Worm (Caenorhabditis elegans) whole organism, L4 larva: ENCODE results near the gene Y22D7AR.3.

Source experiments
- R02D3.7 ChIP-seq: fragments of 150-350 bp; sonication (generic microtip); optimal IDR thresholded peaks from 3 replicates; lab custom pipeline; 2014; ENCODE audit warnings: missing biosample characterization, missing genetic modification characterization
- T20F7.1 ChIP-seq: fragments of 200-800 bp; sonication (Bioruptor generic); optimal IDR thresholded peaks from 2 replicates; lab custom pipeline; 2018; ENCODE audit warnings: mild to moderate bottlenecking, missing genetic modification characterization, missing compliant biosample characterization
- ZK546.5 ChIP-seq, 2 experiments: sonication (generic microtip); optimal IDR thresholded peaks; 2 replicates each; lab custom pipeline; 2017; ENCODE audit warnings: missing biosample characterization in 2 of 2, missing genetic modification characterization in 2 of 2
- aha-1 ChIP-seq: fragments of 150-350 bp; peaks from one replicate; lab custom pipeline; 2014; ENCODE audit warnings: missing biosample characterization, missing genetic modification characterization
- ceh-28 ChIP-seq: fragments of 150-350 bp; optimal IDR thresholded peaks from 2 replicates; lab custom pipeline; 2014; ENCODE audit warnings: missing biosample characterization, missing genetic modification reagents, missing genetic modification characterization
- ceh-32 ChIP-seq: sonication (generic microtip); optimal IDR thresholded peaks from 2 replicates; lab custom pipeline; 2016; ENCODE audit warnings: mild to moderate bottlenecking, missing genetic modification characterization, missing compliant biosample characterization; ENCODE audit not compliant: poor library complexity
- ceh-44 ChIP-seq: fragments of 200-800 bp; sonication (Bioruptor generic); IDR thresholded peaks from 2 replicates; pipeline ENCODE4 v1.3.6; 2022; ENCODE audit warnings: missing genetic modification reagents, missing genetic modification characterization, missing compliant biosample characterization
- ceh-62 ChIP-seq: sonication (generic microtip); optimal IDR thresholded peaks from 2 replicates; lab custom pipeline; 2017; ENCODE audit warnings: missing biosample characterization, missing genetic modification characterization
- ctbp-1 ChIP-seq: fragments of 200-800 bp; sonication (Bioruptor generic); IDR thresholded peaks from 2 replicates; pipeline ENCODE4 v1.3.6; 2022; ENCODE audit warnings: missing genetic modification reagents, missing genetic modification characterization, missing compliant biosample characterization
- daf-12 ChIP-seq: fragments of 150-350 bp; optimal IDR thresholded peaks from 2 replicates; lab custom pipeline; 2014; ENCODE audit warnings: missing biosample characterization, missing genetic modification reagents, missing genetic modification characterization
- daf-16 ChIP-seq, 3 experiments: sonication (generic microtip); optimal IDR thresholded peaks; 2 replicates each; lab custom pipeline; 2016 to 2017; ENCODE audit warnings: missing genetic modification characterization in 3 of 3, missing genetic modification reagents in 3 of 3, mild to moderate bottlenecking in 2 of 3, missing compliant biosample characterization in 2 of 3, missing biosample characterization in 1 of 3, moderate library complexity in 1 of 3
- daf-8 ChIP-seq: fragments of 200-800 bp; sonication (Bioruptor generic); IDR thresholded peaks from 2 replicates; pipeline ENCODE4 v1.3.6; 2022; ENCODE audit warnings: missing genetic modification characterization, missing compliant biosample characterization
- dmd-6 ChIP-seq: fragments of 200-800 bp; sonication (Bioruptor generic); IDR thresholded peaks from 2 replicates; pipeline ENCODE4 v1.3.6; 2022; ENCODE audit warnings: missing genetic modification reagents, missing genetic modification characterization, missing compliant biosample characterization
- dve-1 ChIP-seq: sonication (generic microtip); optimal IDR thresholded peaks from 2 replicates; lab custom pipeline; 2017; ENCODE audit warnings: antibody characterized with exemption, mild to moderate bottlenecking, missing genetic modification characterization, missing compliant biosample characterization; ENCODE audit not compliant: insufficient read depth
- egl-27 ChIP-seq: sonication (generic microtip); optimal IDR thresholded peaks from 3 replicates; lab custom pipeline; 2017; ENCODE audit warnings: missing biosample characterization, missing genetic modification reagents, missing genetic modification characterization
- egl-43 ChIP-seq: fragments of 200-800 bp; sonication (Bioruptor generic); IDR thresholded peaks from 2 replicates; pipeline ENCODE4 v1.3.6; 2022; ENCODE audit warnings: missing genetic modification reagents, missing genetic modification characterization, missing compliant biosample characterization
- lin-13 ChIP-seq: fragments of 150-350 bp; optimal IDR thresholded peaks from 2 replicates; lab custom pipeline; 2014; ENCODE audit warnings: missing biosample characterization, missing genetic modification reagents, missing genetic modification characterization
- lin-15B ChIP-seq: fragments of 150-350 bp; sonication (generic microtip); optimal IDR thresholded peaks from 3 replicates; lab custom pipeline; 2014; ENCODE audit warnings: missing biosample characterization, missing genetic modification characterization
- madf-5 ChIP-seq, 2 experiments: fragments of 200-800 bp; sonication (Bioruptor generic); IDR thresholded peaks; 2 replicates each; pipeline ENCODE4 v1.3.6; 2022; ENCODE audit warnings: missing compliant biosample characterization in 2 of 2, missing genetic modification characterization in 2 of 2
- madf-9 ChIP-seq: fragments of 200-800 bp; sonication (Bioruptor generic); conservative IDR thresholded peaks from 2 replicates; pipeline ENCODE4 v1.3.6; 2022; ENCODE audit warnings: missing genetic modification reagents, missing genetic modification characterization, missing compliant biosample characterization
- mdl-1 ChIP-seq, 2 experiments: fragments of 150-350 bp in 1 of 2; sonication (generic microtip) in 1 of 2; optimal IDR thresholded peaks; 2 replicates each; lab custom pipeline; 2014 to 2017; ENCODE audit warnings: missing biosample characterization in 2 of 2, missing genetic modification characterization in 2 of 2
- nhr-11 ChIP-seq: fragments of 150-350 bp; optimal IDR thresholded peaks from 2 replicates; lab custom pipeline; 2014; ENCODE audit warnings: missing biosample characterization, missing genetic modification characterization
- nhr-111 ChIP-seq: fragments of 200-800 bp; sonication (Bioruptor generic); optimal IDR thresholded peaks from 2 replicates; lab custom pipeline; 2018; ENCODE audit warnings: mild to moderate bottlenecking, missing genetic modification characterization, missing compliant biosample characterization
- nhr-28 ChIP-seq: fragments of 150-350 bp; optimal IDR thresholded peaks from 2 replicates; lab custom pipeline; 2014; ENCODE audit warnings: missing biosample characterization, missing genetic modification characterization
- pqm-1 ChIP-seq: sonication (generic microtip); optimal IDR thresholded peaks from 2 replicates; lab custom pipeline; 2017; ENCODE audit warnings: missing biosample characterization, missing genetic modification characterization
- rbr-2 ChIP-seq: sonication (generic microtip); optimal IDR thresholded peaks from 2 replicates; lab custom pipeline; 2016; ENCODE audit warnings: missing genotype, missing genetic modification characterization, missing compliant biosample characterization
- saeg-2 ChIP-seq: fragments of 200-800 bp; sonication (Bioruptor generic); IDR thresholded peaks from 2 replicates; pipeline ENCODE4 v1.3.6; 2022; ENCODE audit warnings: missing genetic modification reagents, missing genetic modification characterization, missing compliant biosample characterization
- set-16 ChIP-seq: fragments of 200-800 bp; sonication (Bioruptor generic); IDR thresholded peaks from 2 replicates; pipeline ENCODE4 v1.3.6; 2022; ENCODE audit warnings: missing genetic modification reagents, missing genetic modification characterization, missing compliant biosample characterization
- unc-130 ChIP-seq: sonication (generic microtip); optimal IDR thresholded peaks from 2 replicates; lab custom pipeline; 2016; ENCODE audit warnings: missing genetic modification reagents, missing genetic modification characterization, missing compliant biosample characterization
- unc-62 ChIP-seq, 3 experiments: fragments of 150-350 bp in 1 of 3; sonication (generic microtip); optimal IDR thresholded peaks in 2 of 3; peaks in 1 of 3; 1 replicate in 1 of 3; 2 replicates in 2 of 3; lab custom pipeline; 2014 to 2017; ENCODE audit warnings: missing biosample characterization in 3 of 3, missing genetic modification characterization in 3 of 3, missing genetic modification reagents in 3 of 3, missing genotype in 1 of 3
- vab-7 ChIP-seq: fragments of 200-800 bp; sonication (Bioruptor generic); IDR thresholded peaks from 2 replicates; pipeline ENCODE4 v1.3.6; 2022; ENCODE audit warnings: missing genetic modification reagents, missing genetic modification characterization, missing compliant biosample characterization
- zag-1 ChIP-seq: fragments of 150-350 bp; optimal IDR thresholded peaks from 2 replicates; lab custom pipeline; 2014; ENCODE audit warnings: missing biosample characterization, missing genetic modification characterization
- ztf-11 ChIP-seq: fragments of 150-350 bp; optimal IDR thresholded peaks from 2 replicates; lab custom pipeline; 2014; ENCODE audit warnings: missing biosample characterization, missing genetic modification characterization

Gene Y22D7AR.3

ce11 chrIII:1666893-1667292, 1.2 kb upstream of the Y22D7AR.3 start:
- 0 out of 4 replicates have a peak, but pooled peaks of 1 of the 2 experiments have one; percentile 22 for TF ChIP-seq madf-5 (GFP tag; IDR thresholded peaks at IDR 0.05; lab: Robert Waterston, UW)
- peak; percentile 81 for TF ChIP-seq ceh-28 (tag; lab: Kevin White, UChicago)
- TF ChIP-seq ZK546.5 (tag; optimal IDR thresholded peaks at IDR 0.05; lab: Kevin White, UChicago), result no peak

ce11 chrIII:1665373-1665772, 276 bp downstream of the Y22D7AR.3 start:
- TF ChIP-seq ceh-28 (tag; lab: Kevin White, UChicago) (peak; percentile 75), lin-15B (no peak)

- TF ChIP-seq rbr-2 (tag; lab: Kevin White, UChicago), result no peak
- TF ChIP-seq set-16, result peak; percentile 86
- no peak for TF ChIP-seq ceh-62 (tag; lab: Kevin White, UChicago)
- TF ChIP-seq vab-7 (GFP tag; lab: Robert Waterston, UW), result peak; percentile 53; the same call in 1 of the 2 replicates
- TF ChIP-seq ztf-11 (tag; lab: Kevin White, UChicago), result no peak
- no peak for TF ChIP-seq unc-130 (GFP tag; lab: Kevin White, UChicago)
- 0 out of 2 replicates have a peak, but pooled peaks have one; percentile 50 for TF ChIP-seq egl-43 (GFP tag; lab: Robert Waterston, UW)
Observed at ce11 chrIII:1664761-1665266, 835 bp downstream of the Y22D7AR.3 start, which contains the start of gene Y22D7AL.16. TSS of gene Y22D7AL.16 (minus strand) at chrIII:1665216.

ce11 chrIII:1663056-1663455, 2.6 kb downstream of the Y22D7AR.3 start:
- TF ChIP-seq ceh-28 (tag; lab: Kevin White, UChicago) (peak; percentile 94), R02D3.7 (tag; lab: Kevin White, UChicago) (no peak)

- no peak for TF ChIP-seq zag-1
- TF ChIP-seq ztf-11 (tag; lab: Kevin White, UChicago), result no peak
- TF ChIP-seq aha-1 (tag; lab: Kevin White, UChicago), result peak; percentile 1
- TF ChIP-seq madf-9 (GFP tag; lab: Robert Waterston, UW), result no peak
- no peak for TF ChIP-seq T20F7.1 (GFP tag; lab: Kevin White, UChicago)
- TF ChIP-seq daf-12 (tag; lab: Kevin White, UChicago), result no peak
- TF ChIP-seq ctbp-1, result no peak
- TF ChIP-seq egl-27 (tag; lab: Kevin White, UChicago), result no peak
- TF ChIP-seq, all 104 proteins: peak for 1
Observed at ce11 chrIII:1662405-1662804, 3.2 kb downstream of the Y22D7AR.3 start.

- TF ChIP-seq nhr-111 (GFP tag; lab: Kevin White, UChicago) (no peak), daf-8 (GFP tag; lab: Robert Waterston, UW) (no peak), nhr-11 (tag; lab: Kevin White, UChicago) (no peak), vab-7 (GFP tag; lab: Robert Waterston, UW) (no peak), dve-1 (tag; lab: Kevin White, UChicago) (peak; percentile 0), daf-12 (tag; lab: Kevin White, UChicago) (no peak), aha-1 (tag; lab: Kevin White, UChicago) (no peak), daf-16 (GFP tag; optimal IDR thresholded peaks at IDR 0.05; lab: Kevin White, UChicago) (no peak), daf-16 (tag; optimal IDR thresholded peaks at IDR 0.05; lab: Kevin White, UChicago) (peak; percentile 38), nhr-28 (tag; lab: Kevin White, UChicago) (peak; percentile 53), pqm-1 (tag; lab: Kevin White, UChicago) (peak; percentile 91), lin-13 (GFP tag; lab: Kevin White, UChicago) (no peak), ceh-32 (no peak), ceh-44 (GFP tag; lab: Robert Waterston, UW) (no peak), unc-62 (GFP tag; optimal IDR thresholded peaks at IDR 0.05 in 1 of 2; lab: Kevin White, UChicago) (no peak), unc-62 (tag; optimal IDR thresholded peaks at IDR 0.05; lab: Kevin White, UChicago) (no peak), mdl-1 (tag; optimal IDR thresholded peaks at IDR 0.05; lab: Kevin White, UChicago) (no peak), ZK546.5 (tag; optimal IDR thresholded peaks at IDR 0.05; lab: Kevin White, UChicago) (no peak), dmd-6 (GFP tag; lab: Robert Waterston, UW) (peak; percentile 22; the same call in 1 of the 2 replicates), saeg-2 (GFP tag; lab: Robert Waterston, UW) (no peak), madf-9 (GFP tag; lab: Robert Waterston, UW) (no peak), set-16 (no peak)
Observed at ce11 chrIII:1661031-1661430, 4.6 kb downstream of the Y22D7AR.3 start.
